Worm (Caenorhabditis elegans) whole organism, L3 larva: ENCODE measurements around the gene sdz-26.

ENCODE experiments used
- R02D3.7 ChIP-seq: fragments of 150-350 bp; optimal IDR thresholded peaks from 2 replicates; lab custom pipeline; 2014; ENCODE audit warnings: missing biosample characterization, missing genetic modification characterization
- ZK546.5 ChIP-seq: sonication (generic microtip); optimal IDR thresholded peaks from 2 replicates; lab custom pipeline; 2017; ENCODE audit warnings: missing biosample characterization, missing genetic modification characterization
- aly-2 ChIP-seq: fragments of 150-350 bp; optimal IDR thresholded peaks from 2 replicates; lab custom pipeline; 2014; ENCODE audit warnings: missing biosample characterization, missing genetic modification characterization
- ama-1 ChIP-seq: fragments of 150-350 bp; optimal IDR thresholded peaks from 2 replicates; lab custom pipeline; 2018
- ceh-16 ChIP-seq: sonication (generic microtip); optimal IDR thresholded peaks from 2 replicates; lab custom pipeline; 2017; ENCODE audit warnings: missing biosample characterization, missing genetic modification characterization
- ceh-82 ChIP-seq: fragments of 150-350 bp; optimal IDR thresholded peaks from 2 replicates; lab custom pipeline; 2014; ENCODE audit warnings: missing biosample characterization, missing genetic modification characterization
- ceh-9 ChIP-seq: sonication (generic microtip); optimal IDR thresholded peaks from 2 replicates; lab custom pipeline; 2018; ENCODE audit warnings: missing biosample characterization, missing genetic modification characterization
- daf-12 ChIP-seq: fragments of 150-350 bp; optimal IDR thresholded peaks from 2 replicates; lab custom pipeline; 2014; ENCODE audit warnings: missing biosample characterization, missing genetic modification reagents, missing genetic modification characterization
- egl-27 ChIP-seq: sonication (generic microtip); optimal IDR thresholded peaks from 4 replicates; lab custom pipeline; 2017; ENCODE audit warnings: missing biosample characterization, missing genetic modification reagents, missing genetic modification characterization
- egl-5 ChIP-seq: fragments of 150-350 bp; optimal IDR thresholded peaks from 2 replicates; lab custom pipeline; 2017; ENCODE audit warnings: missing biosample characterization, missing genetic modification reagents, missing genetic modification characterization, inconsistent platforms
- elt-1 ChIP-seq: fragments of 150-350 bp; optimal IDR thresholded peaks from 2 replicates; lab custom pipeline; 2014; ENCODE audit warnings: missing biosample characterization, missing genetic modification characterization
- elt-2 ChIP-seq: sonication (generic microtip); optimal IDR thresholded peaks from 2 replicates; lab custom pipeline; 2016; ENCODE audit warnings: missing genetic modification reagents, mild to moderate bottlenecking, missing genetic modification characterization, missing compliant biosample characterization
- elt-3 ChIP-seq, 3 experiments: fragments of 150-350 bp in 1 of 3; sonication (generic microtip) in 2 of 3; optimal IDR thresholded peaks; 2 replicates in 2 of 3; 4 replicates in 1 of 3; lab custom pipeline; 2014 to 2017; ENCODE audit warnings: missing biosample characterization in 3 of 3, missing genetic modification characterization in 3 of 3
- eor-1 ChIP-seq, 2 experiments: fragments of 150-350 bp; optimal IDR thresholded peaks; 2 replicates each; lab custom pipeline; 2014 to 2018; ENCODE audit warnings: missing biosample characterization in 2 of 2, missing genetic modification characterization in 2 of 2
- fkh-10 ChIP-seq: sonication (generic microtip); optimal IDR thresholded peaks from 2 replicates; lab custom pipeline; 2017; ENCODE audit warnings: missing biosample characterization, missing genetic modification reagents, missing genetic modification characterization
- fkh-2 ChIP-seq: fragments of 150-350 bp; optimal IDR thresholded peaks from 2 replicates; lab custom pipeline; 2014; ENCODE audit warnings: missing biosample characterization, missing genetic modification reagents, missing genetic modification characterization
- fos-1 ChIP-seq: fragments of 150-350 bp; optimal IDR thresholded peaks from 2 replicates; lab custom pipeline; 2014; ENCODE audit warnings: missing biosample characterization, missing genetic modification characterization
- hmg-11 ChIP-seq: sonication (generic microtip); optimal IDR thresholded peaks from 2 replicates; lab custom pipeline; 2016; ENCODE audit warnings: missing genetic modification characterization, missing compliant biosample characterization
- jun-1 ChIP-seq: fragments of 150-350 bp; optimal IDR thresholded peaks from 2 replicates; lab custom pipeline; 2014; ENCODE audit warnings: missing biosample characterization, missing genetic modification reagents, missing genetic modification characterization
- lin-39 ChIP-seq: fragments of 150-350 bp; optimal IDR thresholded peaks from 2 replicates; lab custom pipeline; 2018; ENCODE audit warnings: missing biosample characterization, missing genetic modification reagents, missing genetic modification characterization
- mml-1 ChIP-seq: fragments of 150-350 bp; sonication (generic microtip); optimal IDR thresholded peaks from 3 replicates; lab custom pipeline; 2014; ENCODE audit warnings: missing biosample characterization, missing genetic modification characterization
- nfya-1 ChIP-seq: sonication (generic microtip); optimal IDR thresholded peaks from 2 replicates; lab custom pipeline; 2017; ENCODE audit warnings: missing genetic modification characterization, mild to moderate bottlenecking, missing compliant biosample characterization, antibody characterized with exemption, moderate library complexity; ENCODE audit not compliant: insufficient read depth
- nhr-11 ChIP-seq: fragments of 150-350 bp; optimal IDR thresholded peaks from 2 replicates; lab custom pipeline; 2014; ENCODE audit warnings: missing biosample characterization, missing genetic modification characterization
- nhr-12 ChIP-seq: fragments of 150-350 bp; optimal IDR thresholded peaks from 2 replicates; lab custom pipeline; 2014; ENCODE audit warnings: missing biosample characterization, missing genetic modification characterization
- nhr-23 ChIP-seq: fragments of 150-350 bp; optimal IDR thresholded peaks from 2 replicates; lab custom pipeline; 2014; ENCODE audit warnings: missing biosample characterization, missing genetic modification reagents, missing genetic modification characterization
- nhr-25 ChIP-seq: sonication (generic microtip); optimal IDR thresholded peaks from 2 replicates; lab custom pipeline; 2017; ENCODE audit warnings: missing biosample characterization, missing genetic modification characterization
- nhr-28 ChIP-seq: fragments of 150-350 bp; optimal IDR thresholded peaks from 2 replicates; lab custom pipeline; 2014; ENCODE audit warnings: missing biosample characterization, missing genetic modification characterization
- nhr-43 ChIP-seq: sonication (generic microtip); optimal IDR thresholded peaks from 2 replicates; lab custom pipeline; 2016; ENCODE audit warnings: mild to moderate bottlenecking, missing genetic modification characterization, missing compliant biosample characterization; ENCODE audit not compliant: poor library complexity, severe bottlenecking
- nhr-67 ChIP-seq: fragments of 150-350 bp; optimal IDR thresholded peaks from 2 replicates; lab custom pipeline; 2014; ENCODE audit warnings: missing biosample characterization, missing genetic modification characterization
- nhr-76 ChIP-seq: fragments of 150-350 bp; sonication (generic microtip); optimal IDR thresholded peaks from 5 replicates; lab custom pipeline; 2014; ENCODE audit warnings: missing biosample characterization, missing genetic modification characterization
- nhr-77 ChIP-seq: fragments of 150-350 bp; optimal IDR thresholded peaks from 2 replicates; lab custom pipeline; 2014; ENCODE audit warnings: missing biosample characterization, missing genetic modification characterization
- pqm-1 ChIP-seq: fragments of 150-350 bp; optimal IDR thresholded peaks from 2 replicates; lab custom pipeline; 2017; ENCODE audit warnings: missing biosample characterization, missing genetic modification characterization, inconsistent platforms
- sea-2 ChIP-seq: fragments of 150-350 bp; sonication (generic microtip); optimal IDR thresholded peaks from 4 replicates; lab custom pipeline; 2014; ENCODE audit warnings: missing biosample characterization, missing genetic modification reagents, missing genetic modification characterization
- skn-1 ChIP-seq: fragments of 150-350 bp; optimal IDR thresholded peaks from 2 replicates; lab custom pipeline; 2014; ENCODE audit warnings: missing biosample characterization, missing genetic modification characterization
- tbx-2 ChIP-seq: sonication (generic microtip); optimal IDR thresholded peaks from 2 replicates; lab custom pipeline; 2016; ENCODE audit warnings: mild to moderate bottlenecking, missing genetic modification characterization, missing compliant biosample characterization
- unc-39 ChIP-seq: sonication (generic microtip); optimal IDR thresholded peaks from 4 replicates; lab custom pipeline; 2017; ENCODE audit warnings: missing biosample characterization, missing genetic modification characterization
- zag-1 ChIP-seq: fragments of 150-350 bp; optimal IDR thresholded peaks from 2 replicates; lab custom pipeline; 2014; ENCODE audit warnings: missing biosample characterization, missing genetic modification characterization
- ztf-11 ChIP-seq: fragments of 150-350 bp; optimal IDR thresholded peaks from 2 replicates; lab custom pipeline; 2014; ENCODE audit warnings: missing biosample characterization, missing genetic modification characterization
- ztf-4 ChIP-seq: fragments of 150-350 bp; optimal IDR thresholded peaks from 2 replicates; lab custom pipeline; 2014; ENCODE audit warnings: missing biosample characterization, missing genetic modification characterization

The sdz-26 gene

DNA sequence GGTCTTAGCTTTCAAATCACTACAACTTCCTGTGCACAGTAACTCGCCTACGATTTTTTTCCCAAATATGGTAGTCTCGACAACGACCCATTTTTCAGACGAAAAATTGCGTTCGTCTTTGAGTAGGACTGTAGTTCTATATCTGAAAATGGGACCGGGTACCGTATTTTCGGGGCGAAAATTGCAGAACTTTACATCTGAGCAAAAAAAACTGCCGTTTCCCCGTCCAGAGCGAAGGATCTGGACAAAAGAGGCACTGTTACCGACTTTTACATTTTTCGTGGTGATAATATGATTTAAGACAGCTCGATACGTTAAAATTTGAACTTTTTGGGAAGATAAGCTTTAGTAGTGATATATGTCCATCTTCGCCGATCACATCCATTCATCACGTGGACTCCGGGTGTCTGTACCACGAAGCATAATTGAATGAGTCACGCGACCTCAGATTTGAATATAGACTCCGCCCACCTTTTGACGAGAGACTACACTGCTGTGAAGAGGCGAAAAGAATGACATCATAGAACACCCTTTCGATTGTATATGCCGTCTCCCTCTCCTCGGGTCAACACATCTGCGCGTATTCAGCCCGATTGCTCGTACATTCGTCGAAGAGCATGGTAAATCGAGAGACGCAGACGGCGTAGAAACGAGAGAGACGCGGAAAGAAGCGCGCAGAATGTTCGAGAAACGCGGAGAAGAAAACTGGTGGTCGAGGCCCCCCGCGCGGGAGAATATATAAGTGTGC, 23.4 kb downstream of the sdz-26 start (continued):
- no peak for TF ChIP-seq egl-5

ce11 chrII:14405489-14406059, 24.0 kb downstream of the sdz-26 start:
- TF ChIP-seq fos-1 (tag; lab: Kevin White, UChicago) (no peak), ceh-9 (no peak), nhr-25 (tag; lab: Kevin White, UChicago) (no peak), ama-1 (lab: Kevin White, UChicago) (peak; percentile 99), ceh-16 (tag; lab: Kevin White, UChicago) (no peak), tbx-2 (tag; lab: Kevin White, UChicago) (no peak), lin-39 (no peak), hmg-11 (tag; lab: Kevin White, UChicago) (no peak), elt-1 (tag; lab: Kevin White, UChicago) (no peak), fkh-2 (tag; lab: Kevin White, UChicago) (no peak), nhr-76 (no peak), nhr-67 (tag; lab: Kevin White, UChicago) (no peak), fkh-10 (GFP tag; lab: Kevin White, UChicago) (no peak), eor-1 (tag; optimal IDR thresholded peaks at IDR 0.05; lab: Kevin White, UChicago) (no peak), sea-2 (GFP tag; lab: Kevin White, UChicago) (no peak), nhr-43 (tag; lab: Kevin White, UChicago) (peak; percentile 50)

- TF ChIP-seq jun-1 (tag; lab: Kevin White, UChicago) (no peak), egl-5 (peak; percentile 0), nhr-43 (tag; lab: Kevin White, UChicago) (peak; percentile 17), tbx-2 (tag; lab: Kevin White, UChicago) (peak; percentile 1), ama-1 (lab: Kevin White, UChicago) (peak; percentile 91), nfya-1 (tag; lab: Kevin White, UChicago) (peak; percentile 42), nhr-25 (tag; lab: Kevin White, UChicago) (peak; percentile 47), zag-1 (tag; lab: Kevin White, UChicago) (no peak), elt-3 (tag; optimal IDR thresholded peaks at IDR 0.05; lab: Kevin White, UChicago) (peak in 1 of 3 experiments; percentile 15)
- TF ChIP-seq, all 47 proteins: peak for 7
Measured at ce11 chrII:14406117-14406935, 24.8 kb downstream of the sdz-26 start.

DNA sequence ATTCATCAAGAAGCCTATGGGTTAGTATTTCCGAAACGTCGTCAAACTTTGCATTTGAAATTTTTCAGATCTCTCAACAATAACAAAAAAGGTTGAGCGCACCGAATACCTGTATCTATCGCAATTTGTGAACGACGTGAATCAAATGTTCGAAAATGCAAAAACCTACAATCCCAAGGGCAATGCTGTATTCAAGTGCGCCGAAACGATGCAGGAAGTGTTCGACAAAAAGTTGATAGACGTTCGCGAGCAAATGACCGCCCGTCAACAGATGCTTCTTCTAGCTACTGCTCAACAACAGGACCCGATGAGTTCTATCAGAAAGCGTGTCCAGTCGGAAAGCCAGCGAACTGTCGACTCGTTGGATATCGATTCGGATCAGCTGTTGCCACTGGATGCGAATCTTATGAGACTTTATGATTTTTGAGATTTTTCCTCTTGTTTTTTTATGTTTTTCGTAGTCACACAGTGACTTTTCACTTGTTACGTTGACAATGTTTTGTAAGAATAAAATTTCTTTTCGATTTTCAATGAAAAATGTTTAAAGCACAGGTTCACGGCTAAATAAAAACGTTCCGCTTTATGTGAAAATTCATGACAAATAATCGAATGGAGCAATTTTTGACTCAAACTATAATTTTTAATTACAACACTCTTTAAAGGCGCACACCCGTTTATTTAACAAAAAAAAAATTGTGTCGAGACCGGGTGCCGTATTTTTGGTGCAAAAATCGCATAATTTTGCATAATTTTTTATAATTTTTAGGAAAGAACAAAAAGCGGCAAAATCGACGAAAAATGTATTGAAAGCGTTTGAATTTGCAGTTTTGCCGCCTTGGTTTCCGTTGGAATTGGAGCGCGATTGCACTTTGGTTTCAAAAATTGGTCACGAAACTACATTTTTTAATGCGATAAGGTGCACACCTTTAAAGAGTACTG, 26.1 kb downstream of the sdz-26 start:
- TF ChIP-seq ZK546.5 (tag; lab: Kevin White, UChicago) = no peak
- TF ChIP-seq elt-1 (tag; lab: Kevin White, UChicago) = no peak
- no peak for TF ChIP-seq fkh-2 (tag; lab: Kevin White, UChicago)
- no peak for TF ChIP-seq nhr-11 (tag; lab: Kevin White, UChicago)
- no peak for TF ChIP-seq egl-27 (tag; lab: Kevin White, UChicago)
- peak; percentile 62 for TF ChIP-seq nfya-1 (tag; lab: Kevin White, UChicago)
- TF ChIP-seq pqm-1 (tag; lab: Kevin White, UChicago) = no peak
- peak; percentile 34 for TF ChIP-seq nhr-28 (tag; lab: Kevin White, UChicago)
- TF ChIP-seq unc-39 (tag; lab: Kevin White, UChicago) = no peak
- TF ChIP-seq nhr-12 = no peak
- TF ChIP-seq nhr-77 (tag; lab: Kevin White, UChicago) = no peak
- peak; percentile 60 for TF ChIP-seq ceh-16 (tag; lab: Kevin White, UChicago)
- TF ChIP-seq nhr-25 (tag; lab: Kevin White, UChicago) = peak; percentile 89
- peak; percentile 85 for TF ChIP-seq tbx-2 (tag; lab: Kevin White, UChicago)
- TF ChIP-seq mml-1 (tag; lab: Kevin White, UChicago) = no peak
- TF ChIP-seq ama-1 (lab: Kevin White, UChicago) = peak; percentile 98
- no peak for TF ChIP-seq elt-2 (tag; lab: Kevin White, UChicago)
- TF ChIP-seq ceh-82 (tag; lab: Kevin White, UChicago) = no peak
- peak; percentile 77 for TF ChIP-seq nhr-43 (tag; lab: Kevin White, UChicago)
- TF ChIP-seq aly-2 = no peak
- peak; percentile 89 for TF ChIP-seq ztf-4 (tag; lab: Kevin White, UChicago)
- TF ChIP-seq nhr-23 (tag; lab: Kevin White, UChicago) = peak; percentile 88
- peak; percentile 10 for TF ChIP-seq fos-1 (tag; lab: Kevin White, UChicago)
- no peak for TF ChIP-seq daf-12 (tag; lab: Kevin White, UChicago)
- TF ChIP-seq nhr-76 = no peak
- TF ChIP-seq hmg-11 (tag; lab: Kevin White, UChicago) = no peak
- TF ChIP-seq lin-39 = no peak
- no peak for TF ChIP-seq ztf-11 (tag; lab: Kevin White, UChicago)
- no peak for TF ChIP-seq skn-1 (tag; lab: Kevin White, UChicago)
- TF ChIP-seq R02D3.7 (tag; lab: Kevin White, UChicago) = no peak
